Fruit fly (Drosophila melanogaster): Measurements from ENCODE around the gene nAChRbeta1.
A peak's percentile ranks its signal among the peaks of the same experiment; 100 is the strongest.

DNA sequence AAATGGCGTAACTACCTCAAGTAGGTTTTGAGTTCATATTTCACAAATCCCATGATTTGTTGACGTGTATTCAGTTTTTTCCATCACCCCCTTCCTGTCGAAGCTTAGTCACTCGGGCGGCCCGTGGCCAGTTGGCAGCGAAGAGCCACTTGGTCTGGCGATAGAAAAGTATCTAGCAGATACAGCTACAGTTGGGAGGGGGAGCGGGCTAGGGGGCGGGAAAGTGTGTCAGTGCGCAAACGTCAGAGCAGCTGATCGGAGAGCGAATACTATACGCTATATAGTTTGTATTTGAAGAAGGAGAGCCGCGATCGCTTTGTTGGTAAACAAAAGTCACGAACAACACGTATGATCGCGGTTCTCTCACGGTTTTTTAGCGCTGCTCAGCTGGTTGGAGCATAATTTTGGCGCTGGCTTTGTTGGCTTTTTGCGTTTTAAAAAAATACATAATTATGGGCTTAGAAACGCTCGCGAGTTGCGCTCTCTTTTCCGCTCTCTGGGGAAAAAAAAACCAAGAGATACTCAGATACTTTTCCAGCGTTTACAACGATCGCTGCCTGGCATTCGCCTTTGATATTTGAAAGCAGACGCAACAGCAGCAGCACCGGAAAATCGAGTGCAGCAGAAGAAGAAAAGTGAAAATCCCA, 15.2 kb upstream of the nAChRbeta1 start:
- TF ChIP-seq EcR (GFP tag; optimal IDR thresholded peaks at IDR 0.05) (no peak), usp (GFP tag; optimal IDR thresholded peaks at IDR 0.05) (no peak), Dll (optimal IDR thresholded peaks at IDR 0.05) (peak; percentile 61), pan (optimal IDR thresholded peaks at IDR 0.05) (no peak)

All from whole organism.